Worm (Caenorhabditis elegans) whole organism, L2 larva: ENCODE results near the gene pals-19.

Source experiments
- F13H6.1 ChIP-seq: sonication (generic microtip); optimal IDR thresholded peaks from 2 replicates; lab custom pipeline; 2016; ENCODE audit warnings: missing genetic modification characterization, missing compliant biosample characterization
- R02D3.7 ChIP-seq: fragments of 150-350 bp; optimal IDR thresholded peaks from 2 replicates; lab custom pipeline; 2014; ENCODE audit warnings: missing biosample characterization, missing genetic modification characterization
- blmp-1 ChIP-seq: sonication (generic microtip); optimal IDR thresholded peaks from 2 replicates; lab custom pipeline; 2017; ENCODE audit warnings: missing genetic modification characterization, mild to moderate bottlenecking, missing compliant biosample characterization, antibody characterized with exemption, moderate library complexity; ENCODE audit not compliant: insufficient read depth
- fos-1 ChIP-seq: fragments of 150-350 bp; optimal IDR thresholded peaks from 2 replicates; lab custom pipeline; 2014; ENCODE audit warnings: missing biosample characterization, missing genetic modification characterization
- lin-11 ChIP-seq: fragments of 150-350 bp; sonication (generic microtip); optimal IDR thresholded peaks from 2 replicates; lab custom pipeline; 2014; ENCODE audit warnings: missing biosample characterization, missing genetic modification characterization, inconsistent platforms, mixed read lengths
- lin-13 ChIP-seq: fragments of 150-350 bp; optimal IDR thresholded peaks from 2 replicates; lab custom pipeline; 2014; ENCODE audit warnings: missing biosample characterization, missing genetic modification reagents, missing genetic modification characterization
- lin-39 ChIP-seq: fragments of 150-350 bp; optimal IDR thresholded peaks from 2 replicates; lab custom pipeline; 2014; ENCODE audit warnings: missing biosample characterization, missing genetic modification reagents, missing genetic modification characterization
- lsy-2 ChIP-seq, 2 experiments: fragments of 150-350 bp in 1 of 2; sonication (generic microtip) in 1 of 2; optimal IDR thresholded peaks; 2 replicates each; lab custom pipeline; 2014 to 2017; ENCODE audit warnings: missing biosample characterization in 2 of 2, missing genetic modification characterization in 2 of 2
- mdl-1 ChIP-seq, 2 experiments: fragments of 150-350 bp in 1 of 2; sonication (generic microtip) in 1 of 2; optimal IDR thresholded peaks; 2 replicates each; lab custom pipeline; 2017; ENCODE audit warnings: missing biosample characterization in 2 of 2, missing genetic modification characterization in 2 of 2
- nhr-12 ChIP-seq: fragments of 150-350 bp; optimal IDR thresholded peaks from 2 replicates; lab custom pipeline; 2014; ENCODE audit warnings: missing biosample characterization, missing genetic modification characterization
- nhr-77 ChIP-seq: fragments of 150-350 bp; optimal IDR thresholded peaks from 2 replicates; lab custom pipeline; 2014; ENCODE audit warnings: missing biosample characterization, missing genetic modification characterization
- unc-55 ChIP-seq: fragments of 150-350 bp; sonication (generic microtip); optimal IDR thresholded peaks from 3 replicates; lab custom pipeline; 2014; ENCODE audit warnings: missing biosample characterization, missing genetic modification reagents, missing genetic modification characterization
- unc-62 ChIP-seq: fragments of 150-350 bp; optimal IDR thresholded peaks from 2 replicates; lab custom pipeline; 2014; ENCODE audit warnings: missing biosample characterization, missing genetic modification reagents, missing genetic modification characterization
- ztf-4 ChIP-seq: fragments of 150-350 bp; optimal IDR thresholded peaks from 2 replicates; lab custom pipeline; 2014; ENCODE audit warnings: missing biosample characterization, missing genetic modification characterization

DNA sequence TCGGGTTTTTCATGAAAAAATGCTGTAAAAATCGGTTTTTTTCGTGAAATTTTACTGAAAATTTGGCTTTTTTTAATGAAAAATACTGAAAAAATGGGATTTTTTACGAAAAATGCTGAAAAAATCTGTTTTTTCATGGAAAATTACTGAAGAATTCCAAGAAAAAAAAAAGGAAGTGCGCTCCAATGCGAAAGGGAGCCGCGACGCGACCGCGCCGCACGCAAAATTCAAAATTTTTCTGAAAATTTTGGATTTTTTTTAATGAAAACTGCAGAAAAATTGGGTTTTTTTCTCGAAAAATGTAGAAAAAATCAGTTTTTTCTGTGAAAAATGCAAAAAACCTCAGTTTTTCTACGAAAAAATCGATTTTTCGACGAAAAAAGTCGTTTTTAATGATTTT is 14.8 kb downstream of the pals-19 start:
- no peak for TF ChIP-seq mdl-1 (tag; optimal IDR thresholded peaks at IDR 0.05; lab: Kevin White, UChicago)
- no peak for TF ChIP-seq lin-11 (tag; lab: Kevin White, UChicago)
- TF ChIP-seq fos-1, result no peak
- no peak for TF ChIP-seq blmp-1
- no peak for TF ChIP-seq lin-13 (GFP tag; lab: Kevin White, UChicago)
- no peak for TF ChIP-seq nhr-12
- no peak for TF ChIP-seq lsy-2 (tag; optimal IDR thresholded peaks at IDR 0.05; lab: Kevin White, UChicago)
- no peak for TF ChIP-seq F13H6.1 (tag; lab: Kevin White, UChicago)
- TF ChIP-seq unc-55 (GFP tag; lab: Kevin White, UChicago), result no peak
- TF ChIP-seq lin-39, result no peak
- TF ChIP-seq R02D3.7, result no peak
- TF ChIP-seq ztf-4 (tag; lab: Kevin White, UChicago), result no peak
- TF ChIP-seq nhr-77, result no peak
- no peak for TF ChIP-seq unc-62 (GFP tag; lab: Kevin White, UChicago)
